Worm (Caenorhabditis elegans): ENCODE data around the gene str-55.

DNA sequence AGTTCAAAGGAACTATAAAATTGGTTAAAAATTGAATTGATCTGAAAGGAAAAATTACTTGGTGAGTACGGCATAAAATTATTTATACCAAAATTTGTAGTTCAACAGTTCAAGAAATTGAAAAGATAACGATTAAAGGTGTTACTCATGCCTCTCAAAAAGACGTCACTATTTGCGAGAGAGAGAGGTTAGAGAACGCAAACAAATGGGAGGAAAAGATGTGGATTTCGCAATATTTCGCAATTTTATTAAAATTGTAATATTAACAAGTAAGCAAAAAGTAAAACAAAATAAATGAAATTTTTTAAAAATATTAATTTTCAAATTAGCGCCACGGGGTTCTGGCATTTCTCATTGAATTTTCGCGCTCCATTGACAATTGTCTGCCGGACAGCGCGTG is 21.8 kb downstream of the str-55 start, which contains the start of gene F13A7.11:
- no peak for TF ChIP-seq zip-5 (tag; optimal IDR thresholded peaks at IDR 0.05)
- TF ChIP-seq fkh-10 (GFP tag; optimal IDR thresholded peaks at IDR 0.05), result no peak
- no peak for TF ChIP-seq ceh-9 (tag; optimal IDR thresholded peaks at IDR 0.05)
- no peak for TF ChIP-seq nfya-1 (tag; optimal IDR thresholded peaks at IDR 0.05)
- TF ChIP-seq unc-86 (tag; optimal IDR thresholded peaks at IDR 0.05), result no peak
- no peak for TF ChIP-seq tbx-2 (tag; optimal IDR thresholded peaks at IDR 0.05)
- no peak for TF ChIP-seq ref-2 (tag; optimal IDR thresholded peaks at IDR 0.05)
- no peak for TF ChIP-seq unc-55 (GFP tag; optimal IDR thresholded peaks at IDR 0.05)
- TF ChIP-seq pha-4 (tag; optimal IDR thresholded peaks at IDR 0.05), result no peak

Measured in whole organism, late embryonic.